Worm (Caenorhabditis elegans) whole organism, L4 larva: ENCODE measurements around the gene srlf-20.

ENCODE experiments used
- F37D6.2 ChIP-seq: sonication (generic microtip); optimal IDR thresholded peaks from 2 replicates; lab custom pipeline; 2016; ENCODE audit warnings: mild to moderate bottlenecking, missing genetic modification characterization, missing compliant biosample characterization
- Y48G9A.11 ChIP-seq: fragments of 200-800 bp; sonication (Bioruptor generic); IDR thresholded peaks from 2 replicates; pipeline ENCODE4 v1.3.6; 2022; ENCODE audit warnings: missing genetic modification reagents, missing genetic modification characterization, missing compliant biosample characterization
- Y75B8A.6 ChIP-seq: fragments of 200-800 bp; sonication (Bioruptor generic); IDR thresholded peaks from 2 replicates; pipeline ENCODE4 v1.3.6; 2022; ENCODE audit warnings: missing genetic modification reagents, missing genetic modification characterization, missing compliant biosample characterization
- ZK337.2 ChIP-seq: fragments of 200-800 bp; sonication (Bioruptor generic); IDR thresholded peaks from 2 replicates; pipeline ENCODE4 v1.3.6; 2022; ENCODE audit warnings: missing genetic modification reagents, missing genetic modification characterization, missing compliant biosample characterization
- ZK546.5 ChIP-seq, 2 experiments: sonication (generic microtip); optimal IDR thresholded peaks; 2 replicates each; lab custom pipeline; 2017; ENCODE audit warnings: missing biosample characterization in 2 of 2, missing genetic modification characterization in 2 of 2
- aha-1 ChIP-seq: fragments of 150-350 bp; peaks from one replicate; lab custom pipeline; 2014; ENCODE audit warnings: missing biosample characterization, missing genetic modification characterization
- dpl-1 ChIP-seq: fragments of 150-350 bp; optimal IDR thresholded peaks from 2 replicates; lab custom pipeline; 2014; ENCODE audit warnings: missing biosample characterization, missing genetic modification reagents, missing genetic modification characterization
- egl-43 ChIP-seq: fragments of 200-800 bp; sonication (Bioruptor generic); IDR thresholded peaks from 2 replicates; pipeline ENCODE4 v1.3.6; 2022; ENCODE audit warnings: missing genetic modification reagents, missing genetic modification characterization, missing compliant biosample characterization
- fkh-10 ChIP-seq: fragments of 150-350 bp; optimal IDR thresholded peaks from 2 replicates; lab custom pipeline; 2014; ENCODE audit warnings: missing biosample characterization, missing genetic modification reagents, missing genetic modification characterization
- fos-1 ChIP-seq: fragments of 150-350 bp; optimal IDR thresholded peaks from 2 replicates; lab custom pipeline; 2014; ENCODE audit warnings: missing biosample characterization, missing genetic modification characterization
- hlh-11 ChIP-seq: fragments of 200-800 bp; sonication (Bioruptor generic); optimal IDR thresholded peaks from 2 replicates; lab custom pipeline; 2018; ENCODE audit warnings: mild to moderate bottlenecking, missing genetic modification characterization, missing compliant biosample characterization
- hlh-30 ChIP-seq: sonication (generic microtip); optimal IDR thresholded peaks from 2 replicates; lab custom pipeline; 2017; ENCODE audit warnings: antibody characterized with exemption, mild to moderate bottlenecking, missing genetic modification characterization, missing compliant biosample characterization; ENCODE audit not compliant: insufficient read depth
- jun-1 ChIP-seq: fragments of 150-350 bp; optimal IDR thresholded peaks from 2 replicates; lab custom pipeline; 2014; ENCODE audit warnings: missing biosample characterization, missing genetic modification reagents, missing genetic modification characterization
- lin-1 ChIP-seq: fragments of 200-800 bp; sonication (Bioruptor generic); IDR thresholded peaks from 2 replicates; pipeline ENCODE4 v1.3.6; 2022; ENCODE audit warnings: missing genetic modification reagents, missing genetic modification characterization, missing compliant biosample characterization
- lin-13 ChIP-seq: fragments of 150-350 bp; optimal IDR thresholded peaks from 2 replicates; lab custom pipeline; 2014; ENCODE audit warnings: missing biosample characterization, missing genetic modification reagents, missing genetic modification characterization
- lin-29 ChIP-seq: fragments of 200-800 bp; sonication (Bioruptor generic); IDR thresholded peaks from 2 replicates; pipeline ENCODE4 v1.3.6; 2022; ENCODE audit warnings: missing genetic modification reagents, missing genetic modification characterization, missing compliant biosample characterization
- lin-38 ChIP-seq: fragments of 200-800 bp; sonication (Bioruptor generic); IDR thresholded peaks from 2 replicates; pipeline ENCODE4 v1.3.6; 2022; ENCODE audit warnings: missing genetic modification reagents, missing genetic modification characterization, missing compliant biosample characterization
- lin-39 ChIP-seq: fragments of 150-350 bp; optimal IDR thresholded peaks from 2 replicates; lab custom pipeline; 2014; ENCODE audit warnings: missing biosample characterization, missing genetic modification reagents, missing genetic modification characterization
- mdl-1 ChIP-seq, 2 experiments: fragments of 150-350 bp in 1 of 2; sonication (generic microtip) in 1 of 2; optimal IDR thresholded peaks; 2 replicates each; lab custom pipeline; 2014 to 2017; ENCODE audit warnings: missing biosample characterization in 2 of 2, missing genetic modification characterization in 2 of 2
- mxl-2 ChIP-seq: fragments of 200-800 bp; sonication (Bioruptor generic); conservative IDR thresholded peaks from 2 replicates; pipeline ENCODE4 v1.3.6; 2022; ENCODE audit warnings: missing genetic modification reagents, missing genetic modification characterization, missing compliant biosample characterization
- nhr-111 ChIP-seq: fragments of 200-800 bp; sonication (Bioruptor generic); optimal IDR thresholded peaks from 2 replicates; lab custom pipeline; 2018; ENCODE audit warnings: mild to moderate bottlenecking, missing genetic modification characterization, missing compliant biosample characterization
- nhr-25 ChIP-seq: sonication (generic microtip); optimal IDR thresholded peaks from 2 replicates; lab custom pipeline; 2017; ENCODE audit warnings: missing genetic modification characterization, mild to moderate bottlenecking, missing compliant biosample characterization, antibody characterized with exemption, moderate library complexity, borderline replicate concordance; ENCODE audit not compliant: insufficient read depth
- nhr-41 ChIP-seq: fragments of 200-800 bp; sonication (Bioruptor generic); IDR thresholded peaks from 2 replicates; pipeline ENCODE4 v1.3.6; 2022; ENCODE audit warnings: missing genetic modification reagents, missing genetic modification characterization, missing compliant biosample characterization
- nhr-48 ChIP-seq: sonication (generic microtip); optimal IDR thresholded peaks from 2 replicates; lab custom pipeline; 2016; ENCODE audit warnings: mild to moderate bottlenecking, missing genetic modification characterization, missing compliant biosample characterization
- nhr-6 ChIP-seq: fragments of 150-350 bp; optimal IDR thresholded peaks from 2 replicates; lab custom pipeline; 2014; ENCODE audit warnings: missing biosample characterization, missing genetic modification characterization
- php-3 ChIP-seq: fragments of 200-800 bp; sonication (Bioruptor generic); IDR thresholded peaks from 2 replicates; pipeline ENCODE4 v1.3.6; 2022; ENCODE audit warnings: missing genetic modification reagents, missing genetic modification characterization, missing compliant biosample characterization
- pqm-1 ChIP-seq: sonication (generic microtip); optimal IDR thresholded peaks from 2 replicates; lab custom pipeline; 2017; ENCODE audit warnings: missing biosample characterization, missing genetic modification characterization
- rbr-2 ChIP-seq: sonication (generic microtip); optimal IDR thresholded peaks from 2 replicates; lab custom pipeline; 2016; ENCODE audit warnings: missing genotype, missing genetic modification characterization, missing compliant biosample characterization
- saeg-2 ChIP-seq: fragments of 200-800 bp; sonication (Bioruptor generic); IDR thresholded peaks from 2 replicates; pipeline ENCODE4 v1.3.6; 2022; ENCODE audit warnings: missing genetic modification reagents, missing genetic modification characterization, missing compliant biosample characterization
- set-16 ChIP-seq: fragments of 200-800 bp; sonication (Bioruptor generic); IDR thresholded peaks from 2 replicates; pipeline ENCODE4 v1.3.6; 2022; ENCODE audit warnings: missing genetic modification reagents, missing genetic modification characterization, missing compliant biosample characterization
- skn-1 ChIP-seq: fragments of 150-350 bp; optimal IDR thresholded peaks from 2 replicates; lab custom pipeline; 2014; ENCODE audit warnings: missing biosample characterization, missing genetic modification characterization
- spr-1 ChIP-seq: sonication (generic microtip); optimal IDR thresholded peaks from 2 replicates; lab custom pipeline; 2016; ENCODE audit warnings: mild to moderate bottlenecking, missing genetic modification characterization, missing compliant biosample characterization
- spr-3 ChIP-seq: fragments of 200-800 bp; sonication (Bioruptor generic); optimal IDR thresholded peaks from 2 replicates; lab custom pipeline; 2018; ENCODE audit warnings: mild to moderate bottlenecking, missing genetic modification characterization, missing compliant biosample characterization
- tag-97 ChIP-seq: fragments of 200-800 bp; sonication (Bioruptor generic); IDR thresholded peaks from 2 replicates; pipeline ENCODE4 v1.3.6; 2022; ENCODE audit warnings: missing genetic modification characterization, missing compliant biosample characterization
- unc-62 ChIP-seq, 3 experiments: fragments of 150-350 bp in 1 of 3; sonication (generic microtip); optimal IDR thresholded peaks in 2 of 3; peaks in 1 of 3; 1 replicate in 1 of 3; 2 replicates in 2 of 3; lab custom pipeline; 2014 to 2017; ENCODE audit warnings: missing biosample characterization in 3 of 3, missing genetic modification characterization in 3 of 3, missing genetic modification reagents in 3 of 3, missing genotype in 1 of 3
- vab-7 ChIP-seq: fragments of 200-800 bp; sonication (Bioruptor generic); IDR thresholded peaks from 2 replicates; pipeline ENCODE4 v1.3.6; 2022; ENCODE audit warnings: missing genetic modification reagents, missing genetic modification characterization, missing compliant biosample characterization
- zag-1 ChIP-seq: fragments of 150-350 bp; optimal IDR thresholded peaks from 2 replicates; lab custom pipeline; 2014; ENCODE audit warnings: missing biosample characterization, missing genetic modification characterization

Gene srlf-20

DNA sequence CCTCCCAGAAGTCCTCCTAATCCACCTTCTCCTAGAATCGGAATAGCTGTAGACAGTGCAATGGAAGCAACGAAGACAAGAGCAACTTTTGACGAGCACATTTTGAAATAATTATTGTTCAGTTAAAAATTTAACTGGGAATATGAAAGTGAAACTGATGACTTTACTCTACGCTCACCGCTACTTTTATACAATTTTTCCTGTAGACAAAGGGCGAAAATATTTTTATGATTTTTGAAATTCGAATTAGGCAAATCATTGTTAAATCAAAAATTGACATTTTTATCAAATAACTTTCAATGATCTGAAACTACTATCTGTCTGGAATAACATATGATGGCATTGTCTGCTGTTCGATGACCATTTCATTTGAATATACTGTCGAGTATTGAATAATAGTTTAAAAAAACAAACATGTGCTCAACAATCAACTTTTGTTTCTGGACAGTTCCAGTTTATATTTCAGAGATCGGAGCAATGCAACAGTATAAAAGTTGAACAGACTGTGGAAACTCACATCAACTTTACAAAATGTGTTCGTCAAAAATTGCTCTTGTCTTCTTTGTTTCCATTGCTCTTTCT lies at the start of gene srlf-20, which contains the start of gene srlf-23:
TSS of gene srlf-20 (plus strand) at position 532 of the 582 bp plus-strand sequence.
TSS of gene srlf-23 (minus strand) at position 101 of the 582 bp plus-strand sequence.
- no peak for TF ChIP-seq lin-29
- TF ChIP-seq fkh-10 (GFP tag; lab: Kevin White, UChicago) = no peak

DNA sequence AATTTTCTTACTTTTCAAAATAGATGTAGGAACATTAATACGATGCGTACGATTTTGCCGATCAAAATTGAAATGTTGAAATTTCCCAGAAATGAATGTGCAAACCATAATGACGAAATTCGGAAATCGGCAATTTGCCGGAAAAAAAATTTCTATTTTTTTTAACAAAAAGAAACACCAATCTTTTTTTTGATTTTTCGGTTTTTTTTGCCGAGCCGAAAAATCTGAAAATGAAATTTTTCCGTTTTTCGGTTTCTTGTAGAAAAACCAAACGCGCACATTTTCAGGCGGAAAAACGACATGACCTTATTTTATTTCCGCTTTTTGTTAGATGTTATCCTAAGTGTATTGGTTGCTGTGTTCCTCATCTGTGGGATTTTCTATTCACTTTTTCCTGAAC lies 46.2 kb upstream of the srlf-20 start, which contains the start of gene srbc-13:
TSS of gene srbc-13 (plus strand) at position 301 of the 400 bp plus-strand sequence.
- no peak for TF ChIP-seq pqm-1 (tag; lab: Kevin White, UChicago)
- TF ChIP-seq F37D6.2 (tag; lab: Kevin White, UChicago) = no peak
- no peak for TF ChIP-seq zag-1
- no peak for TF ChIP-seq php-3
- TF ChIP-seq set-16 (GFP tag; lab: Robert Waterston, UW) = no peak
- no peak for TF ChIP-seq jun-1 (tag; lab: Kevin White, UChicago)
- TF ChIP-seq mxl-2 = no peak
- TF ChIP-seq mdl-1 (tag; optimal IDR thresholded peaks at IDR 0.05; lab: Kevin White, UChicago) = no peak
- no peak for TF ChIP-seq spr-3 (GFP tag; lab: Kevin White, UChicago)
- TF ChIP-seq saeg-2 (GFP tag; lab: Robert Waterston, UW) = no peak
- TF ChIP-seq lin-13 (GFP tag; lab: Kevin White, UChicago) = no peak
- TF ChIP-seq, all 104 proteins: peak for 0

DNA sequence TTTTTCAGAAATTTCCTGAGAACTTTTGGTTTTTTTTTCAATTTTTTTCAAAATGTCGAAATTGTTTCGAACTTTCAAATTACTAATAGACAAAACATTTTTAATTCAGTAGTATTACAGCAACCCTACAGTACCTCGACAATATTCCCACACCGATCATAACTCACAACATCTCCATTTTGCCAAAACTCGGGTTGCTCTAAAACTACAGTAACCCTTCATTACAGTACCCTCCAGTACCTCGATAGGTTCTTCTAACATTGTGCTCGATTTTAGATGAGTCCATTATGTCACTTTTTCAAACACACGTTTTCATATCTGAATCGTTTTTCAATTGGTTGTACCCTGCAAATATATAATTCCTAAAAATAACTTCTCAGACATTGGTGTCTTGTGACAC lies 44.7 kb upstream of the srlf-20 start:
- TF ChIP-seq fos-1 = no peak
- TF ChIP-seq skn-1 (tag; lab: Kevin White, UChicago) = no peak
- TF ChIP-seq unc-62 (GFP tag; optimal IDR thresholded peaks at IDR 0.05 in 1 of 2; lab: Kevin White, UChicago) = no peak
- no peak for TF ChIP-seq unc-62 (tag; optimal IDR thresholded peaks at IDR 0.05; lab: Kevin White, UChicago)
- TF ChIP-seq vab-7 = no peak
- no peak for TF ChIP-seq Y75B8A.6 (GFP tag; lab: Robert Waterston, UW)
- no peak for TF ChIP-seq aha-1 (tag; lab: Kevin White, UChicago)
- TF ChIP-seq set-16 (GFP tag; lab: Robert Waterston, UW) = no peak
- no peak for TF ChIP-seq lin-38 (GFP tag; lab: Robert Waterston, UW)
- TF ChIP-seq lin-1 (GFP tag; lab: Robert Waterston, UW) = no peak
- TF ChIP-seq fkh-10 (GFP tag; lab: Kevin White, UChicago) = no peak
- no peak for TF ChIP-seq hlh-11 (tag; lab: Kevin White, UChicago)
- TF ChIP-seq Y48G9A.11 (GFP tag; lab: Robert Waterston, UW) = no peak
- TF ChIP-seq nhr-41 (GFP tag; lab: Robert Waterston, UW) = no peak
- TF ChIP-seq hlh-30 (tag; lab: Kevin White, UChicago) = no peak
- no peak for TF ChIP-seq nhr-48 (tag; lab: Kevin White, UChicago)
- TF ChIP-seq dpl-1 = no peak

DNA sequence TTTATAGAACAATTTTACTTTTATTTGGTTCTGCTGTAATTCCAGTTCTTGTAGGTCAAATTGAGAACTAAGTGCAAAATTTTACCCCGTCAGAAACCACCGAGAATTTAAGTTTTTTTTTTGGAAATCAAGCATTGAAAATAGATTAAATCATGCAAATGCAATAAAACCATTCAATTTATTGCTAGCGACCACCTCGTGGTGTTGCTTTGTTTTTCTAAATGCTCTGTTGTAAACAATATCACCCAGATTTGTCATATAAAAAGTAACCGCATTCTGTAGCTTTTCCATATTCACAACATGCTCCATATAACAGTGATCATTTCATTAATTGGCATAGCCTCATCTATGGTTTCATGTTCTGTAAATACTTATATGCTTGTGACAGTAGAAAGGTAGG lies 44.3 kb upstream of the srlf-20 start, which contains the start of gene srbc-12:
TSS of gene srbc-12 (plus strand) at position 301 of the 400 bp plus-strand sequence.
- TF ChIP-seq rbr-2 (tag; lab: Kevin White, UChicago) (no peak), spr-1 (tag; lab: Kevin White, UChicago) (no peak), saeg-2 (GFP tag; lab: Robert Waterston, UW) (no peak), lin-39 (tag; lab: Kevin White, UChicago) (no peak), tag-97 (no peak), nhr-111 (GFP tag; lab: Kevin White, UChicago) (no peak), nhr-6 (no peak), ZK546.5 (tag; optimal IDR thresholded peaks at IDR 0.05; lab: Kevin White, UChicago) (no peak), ZK337.2 (GFP tag; lab: Robert Waterston, UW) (no peak), nhr-25 (tag; lab: Kevin White, UChicago) (no peak), egl-43 (no peak)
